Fruit fly (Drosophila melanogaster) S2 (cell line): ENCODE measurements around the gene CG33639.

Experiments used
- CG8478 ChIP-seq: fragments of >200 bp; optimal IDR thresholded peaks from 2 replicates; lab custom pipeline; 2018
- CTCF ChIP-seq, 2 experiments: fragments of >200 bp; optimal IDR thresholded peaks; 2 replicates each; lab custom pipeline; 2018

DNA sequence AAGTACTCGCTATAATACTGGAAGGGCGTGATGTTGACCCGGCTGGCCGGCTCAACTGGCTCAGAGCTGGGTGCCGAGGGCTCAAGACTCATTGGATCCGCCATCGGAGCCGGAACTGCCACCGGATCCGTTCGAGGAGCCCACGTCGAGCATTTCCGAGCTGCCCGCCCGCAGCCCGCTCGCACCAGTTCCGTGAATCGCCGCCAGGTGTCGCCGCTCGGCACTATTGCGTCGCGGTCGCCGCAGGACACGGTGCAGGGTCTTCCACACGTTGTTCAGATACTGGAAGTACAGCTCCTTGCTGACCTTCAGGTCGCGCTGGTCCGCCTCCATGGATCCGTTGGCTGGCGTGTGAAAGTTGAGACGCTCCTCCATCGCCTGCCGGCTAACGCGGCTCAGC, 15.4 kb upstream of the CG33639 start:
- TF ChIP-seq CG8478 (lab: Kevin White, UChicago) (no peak), CTCF (optimal IDR thresholded peaks at IDR 0.05; lab: Kevin White, UChicago) (peak; percentile 81 to 87)
